Worm (Caenorhabditis elegans): ENCODE data around the gene ZK617.26.

The ZK617.26 gene

DNA sequence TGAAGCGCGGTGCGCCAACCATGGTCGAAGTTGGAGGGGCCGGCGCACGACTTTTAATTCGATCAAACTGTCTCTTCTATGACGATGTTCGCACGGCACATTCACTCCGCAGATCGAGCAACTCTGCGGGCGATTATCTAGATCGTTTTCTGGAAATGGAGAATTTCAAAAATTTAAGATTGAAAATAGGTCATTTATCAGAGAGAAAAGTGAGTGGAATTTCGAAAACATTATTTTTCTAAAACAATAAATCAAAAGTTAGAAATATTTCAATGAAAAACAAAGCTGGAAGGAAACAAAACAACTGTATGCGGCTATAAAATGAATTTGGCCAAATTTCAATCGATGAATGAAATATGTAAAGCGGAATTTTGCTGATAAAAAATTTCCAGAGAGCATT is at the start of gene ZK617.26, which contains the start of gene unc-22:
Gene ZK617.26, minus strand, starts transcription at position 101 of the 400 bp plus-strand sequence.
Gene unc-22, minus strand, starts transcription at position 149 of the 400 bp plus-strand sequence.
- TF ChIP-seq hmg-4 (GFP tag; optimal IDR thresholded peaks at IDR 0.05): no peak
- TF ChIP-seq hnd-1 (tag; optimal IDR thresholded peaks at IDR 0.05): no peak
- no peak for TF ChIP-seq aly-1 (tag; optimal IDR thresholded peaks at IDR 0.05)
- no peak for TF ChIP-seq ets-7 (tag; optimal IDR thresholded peaks at IDR 0.05)
- TF ChIP-seq tbx-11 (GFP tag; IDR thresholded peaks at IDR 0.05): no peak
- TF ChIP-seq hmbx-1 (tag; optimal IDR thresholded peaks at IDR 0.05): no peak
- TF ChIP-seq B0310.2 (tag; optimal IDR thresholded peaks at IDR 0.05): no peak
- no peak for TF ChIP-seq tbx-37 (GFP tag; conservative IDR thresholded peaks at IDR 0.05)
- TF ChIP-seq ceh-36 (tag; optimal IDR thresholded peaks at IDR 0.05): no peak
- no peak for TF ChIP-seq ceh-13 (GFP tag; optimal IDR thresholded peaks at IDR 0.05)
- TF ChIP-seq F13C5.2 (tag; optimal IDR thresholded peaks at IDR 0.05): no peak
- TF ChIP-seq scrt-1 (GFP tag; IDR thresholded peaks at IDR 0.05): no peak
- no peak for TF ChIP-seq ama-1 (optimal IDR thresholded peaks at IDR 0.05)
- TF ChIP-seq tra-4 (tag; optimal IDR thresholded peaks at IDR 0.05): no peak
- no peak for TF ChIP-seq flt-1 (GFP tag; IDR thresholded peaks at IDR 0.05)
- TF ChIP-seq pes-1 (GFP tag; IDR thresholded peaks at IDR 0.05): no peak
- TF ChIP-seq sea-1 (GFP tag; conservative IDR thresholded peaks at IDR 0.05): no peak

- TF ChIP-seq tbx-37 (GFP tag; conservative IDR thresholded peaks at IDR 0.05) (no peak), ets-7 (tag; optimal IDR thresholded peaks at IDR 0.05) (no peak), tra-4 (tag; optimal IDR thresholded peaks at IDR 0.05) (no peak), hmbx-1 (tag; optimal IDR thresholded peaks at IDR 0.05) (no peak), pes-1 (GFP tag; IDR thresholded peaks at IDR 0.05) (no peak), hnd-1 (tag; optimal IDR thresholded peaks at IDR 0.05) (no peak), tbx-11 (GFP tag; IDR thresholded peaks at IDR 0.05) (no peak), ceh-36 (tag; optimal IDR thresholded peaks at IDR 0.05) (no peak), ama-1 (optimal IDR thresholded peaks at IDR 0.05) (no peak), ceh-13 (GFP tag; optimal IDR thresholded peaks at IDR 0.05) (no peak), B0310.2 (tag; optimal IDR thresholded peaks at IDR 0.05) (no peak), F13C5.2 (tag; optimal IDR thresholded peaks at IDR 0.05) (no peak), sea-1 (GFP tag; conservative IDR thresholded peaks at IDR 0.05) (no peak), scrt-1 (GFP tag; IDR thresholded peaks at IDR 0.05) (no peak), aly-1 (tag; optimal IDR thresholded peaks at IDR 0.05) (no peak), hmg-4 (GFP tag; optimal IDR thresholded peaks at IDR 0.05) (no peak), flt-1 (GFP tag; IDR thresholded peaks at IDR 0.05) (no peak)
Observed at ce11 chrIV:12057508-12057907, 46.7 kb upstream of the ZK617.26 start, which contains the start of gene K08E4.3. K08E4.3 (plus strand) TSS chrIV:12057742.

DNA sequence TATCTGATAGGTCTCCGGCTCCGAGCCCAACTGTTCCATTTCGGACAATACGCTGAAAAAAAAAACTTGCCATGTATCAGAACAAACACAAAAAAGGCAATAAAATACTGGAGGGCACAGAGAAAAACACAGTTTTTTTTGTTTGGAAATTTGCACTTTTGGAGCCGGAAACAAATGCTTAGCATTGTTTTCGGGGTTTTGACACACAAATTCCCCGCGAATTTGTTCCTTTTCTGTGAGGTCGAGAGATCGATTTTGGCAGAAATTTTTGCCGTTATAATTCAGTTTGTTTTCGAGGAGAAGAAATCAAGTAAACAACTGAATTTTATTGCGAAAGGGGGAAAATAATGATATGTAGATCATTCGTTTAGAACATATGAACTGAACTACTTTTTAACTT is 45.8 kb upstream of the ZK617.26 start, which contains the start of gene K08E4.2:
Gene K08E4.2, minus strand, starts transcription at position 54 of the 400 bp plus-strand sequence.
- TF ChIP-seq sea-1 (GFP tag; conservative IDR thresholded peaks at IDR 0.05) (no peak), ceh-13 (GFP tag; optimal IDR thresholded peaks at IDR 0.05) (no peak), ets-7 (tag; optimal IDR thresholded peaks at IDR 0.05) (no peak), tbx-37 (GFP tag; conservative IDR thresholded peaks at IDR 0.05) (no peak), hmg-4 (GFP tag; optimal IDR thresholded peaks at IDR 0.05) (no peak)

- TF ChIP-seq hnd-1 (tag; optimal IDR thresholded peaks at IDR 0.05) (no peak), B0310.2 (tag; optimal IDR thresholded peaks at IDR 0.05) (no peak), hmbx-1 (tag; optimal IDR thresholded peaks at IDR 0.05) (no peak), tbx-11 (GFP tag; IDR thresholded peaks at IDR 0.05) (no peak), tra-4 (tag; optimal IDR thresholded peaks at IDR 0.05) (no peak), ceh-13 (GFP tag; optimal IDR thresholded peaks at IDR 0.05) (no peak), flt-1 (GFP tag; IDR thresholded peaks at IDR 0.05) (no peak), F13C5.2 (tag; optimal IDR thresholded peaks at IDR 0.05) (no peak), ama-1 (optimal IDR thresholded peaks at IDR 0.05) (no peak), hmg-4 (GFP tag; optimal IDR thresholded peaks at IDR 0.05) (no peak), pes-1 (GFP tag; IDR thresholded peaks at IDR 0.05) (no peak), ets-7 (tag; optimal IDR thresholded peaks at IDR 0.05) (no peak), ceh-36 (tag; optimal IDR thresholded peaks at IDR 0.05) (no peak), scrt-1 (GFP tag; IDR thresholded peaks at IDR 0.05) (no peak), aly-1 (tag; optimal IDR thresholded peaks at IDR 0.05) (no peak), tbx-37 (GFP tag; conservative IDR thresholded peaks at IDR 0.05) (no peak), sea-1 (GFP tag; conservative IDR thresholded peaks at IDR 0.05) (no peak)
Observed at ce11 chrIV:12052461-12052860, 41.7 kb upstream of the ZK617.26 start.

DNA sequence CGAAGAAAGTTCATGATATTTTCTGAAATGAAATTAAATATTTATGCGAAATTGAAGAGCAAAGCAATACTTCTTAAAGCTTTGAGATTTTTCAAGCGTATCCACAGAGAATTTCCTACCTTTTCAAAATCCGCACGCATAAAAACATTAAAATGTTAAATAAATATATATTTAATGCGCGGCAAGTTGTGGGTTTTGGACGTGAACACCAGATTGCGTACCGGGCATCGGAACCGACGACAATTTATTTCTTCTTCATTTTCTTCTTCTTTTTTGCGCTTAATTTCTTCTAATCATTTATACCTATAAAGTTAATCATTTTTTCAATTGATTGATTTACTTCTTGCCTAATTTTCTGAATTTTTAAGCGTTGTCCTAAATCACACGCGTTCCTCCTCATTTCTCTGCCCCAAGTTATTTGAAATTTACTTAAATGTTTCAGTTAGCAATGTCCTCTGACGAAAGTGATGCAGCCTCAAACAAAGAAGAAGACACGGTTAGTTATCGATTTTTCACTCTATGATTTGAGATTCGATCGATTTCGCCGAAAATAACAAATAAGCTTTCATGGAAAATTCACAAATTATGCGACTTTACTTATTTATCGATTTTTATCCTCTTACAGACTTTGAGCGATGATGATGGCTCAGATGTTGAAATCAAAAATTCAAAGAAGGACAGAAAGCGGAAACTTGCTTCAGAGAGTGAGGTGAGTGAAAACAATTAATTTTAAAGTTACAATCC is 40.5 kb upstream of the ZK617.26 start, which contains the start of the genes bre-5 and spt-5:
Gene bre-5, minus strand, starts transcription at position 167 of the 744 bp plus-strand sequence.
Gene spt-5, plus strand, starts transcription at position 443 of the 744 bp plus-strand sequence.
- TF ChIP-seq ceh-13 (GFP tag; optimal IDR thresholded peaks at IDR 0.05): no peak
- TF ChIP-seq flt-1 (GFP tag; IDR thresholded peaks at IDR 0.05): no peak
- no peak for TF ChIP-seq hmg-4 (GFP tag; optimal IDR thresholded peaks at IDR 0.05)
- TF ChIP-seq B0310.2 (tag; optimal IDR thresholded peaks at IDR 0.05): no peak
- TF ChIP-seq tbx-37 (GFP tag; conservative IDR thresholded peaks at IDR 0.05): no peak
- TF ChIP-seq tra-4 (tag; optimal IDR thresholded peaks at IDR 0.05): no peak
- no peak for TF ChIP-seq pes-1 (GFP tag; IDR thresholded peaks at IDR 0.05)
- TF ChIP-seq sea-1 (GFP tag; conservative IDR thresholded peaks at IDR 0.05): no peak
- no peak for TF ChIP-seq scrt-1 (GFP tag; IDR thresholded peaks at IDR 0.05)
- no peak for TF ChIP-seq ama-1 (optimal IDR thresholded peaks at IDR 0.05)

DNA sequence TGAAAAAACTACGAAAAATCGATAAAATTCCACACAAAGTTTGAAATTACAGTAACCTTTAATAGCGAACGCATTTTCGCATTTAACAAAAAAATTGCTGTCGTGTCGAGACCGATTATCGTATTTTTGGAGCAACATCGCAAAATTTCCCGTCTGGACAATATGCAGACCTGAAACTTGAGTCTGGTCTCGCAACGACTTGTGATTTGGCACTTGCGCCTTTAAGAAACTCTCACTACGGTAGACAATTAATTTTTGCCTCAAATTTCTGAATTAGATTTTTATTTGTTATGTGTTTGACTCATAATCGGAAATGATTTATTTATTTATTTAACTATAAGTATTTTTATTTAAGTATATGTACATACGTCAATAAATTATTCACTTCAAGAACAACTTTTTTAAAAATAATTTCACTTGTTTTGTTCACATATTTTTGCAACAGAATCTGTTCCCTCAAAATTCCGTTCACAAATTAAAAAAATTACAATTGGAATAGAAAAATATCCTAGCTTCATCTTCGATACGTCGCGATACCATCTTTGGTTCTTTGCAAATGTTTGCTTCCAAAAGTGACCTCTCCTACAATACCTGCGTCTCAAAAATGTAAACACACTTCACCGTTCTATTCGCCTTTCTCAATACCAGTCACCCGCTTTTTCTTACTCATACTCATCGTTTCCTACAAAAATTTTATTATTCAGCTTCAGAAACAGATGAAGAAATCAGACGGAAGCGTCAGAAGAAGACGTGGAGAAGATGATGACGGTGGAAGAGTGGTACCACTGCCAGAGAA is 37.0 kb upstream of the ZK617.26 start, which contains the start of gene T12G3.4:
Gene T12G3.4, plus strand, starts transcription at position 705 of the 796 bp plus-strand sequence.
- no peak for TF ChIP-seq F13C5.2 (tag; optimal IDR thresholded peaks at IDR 0.05)
- no peak for TF ChIP-seq ets-7 (tag; optimal IDR thresholded peaks at IDR 0.05)
- no peak for TF ChIP-seq flt-1 (GFP tag; IDR thresholded peaks at IDR 0.05)
- TF ChIP-seq hnd-1 (tag; optimal IDR thresholded peaks at IDR 0.05): no peak
- no peak for TF ChIP-seq ceh-13 (GFP tag; optimal IDR thresholded peaks at IDR 0.05)
- TF ChIP-seq ceh-36 (tag; optimal IDR thresholded peaks at IDR 0.05): no peak
- no peak for TF ChIP-seq aly-1 (tag; optimal IDR thresholded peaks at IDR 0.05)
- no peak for TF ChIP-seq tbx-37 (GFP tag; conservative IDR thresholded peaks at IDR 0.05)
- TF ChIP-seq hmbx-1 (tag; optimal IDR thresholded peaks at IDR 0.05): no peak
- no peak for TF ChIP-seq ama-1 (optimal IDR thresholded peaks at IDR 0.05)
- TF ChIP-seq hmg-4 (GFP tag; optimal IDR thresholded peaks at IDR 0.05): no peak
- TF ChIP-seq B0310.2 (tag; optimal IDR thresholded peaks at IDR 0.05): no peak
- TF ChIP-seq scrt-1 (GFP tag; IDR thresholded peaks at IDR 0.05): no peak
- no peak for TF ChIP-seq pes-1 (GFP tag; IDR thresholded peaks at IDR 0.05)
